Worm (Caenorhabditis elegans) whole organism, L4 larva: ENCODE measurements around the gene zip-9.

Experiments
- F10B5.3 ChIP-seq: sonication (generic microtip); optimal IDR thresholded peaks from 2 replicates; lab custom pipeline; 2016; ENCODE audit warnings: mild to moderate bottlenecking, missing genetic modification characterization, missing compliant biosample characterization
- F26F4.8 ChIP-seq: fragments of 200-800 bp; sonication (Bioruptor generic); conservative IDR thresholded peaks from 2 replicates; pipeline ENCODE4 v1.3.6; 2022; ENCODE audit warnings: missing genetic modification characterization, missing compliant biosample characterization
- F44E2.7 ChIP-seq: fragments of 200-800 bp; sonication (Bioruptor generic); IDR thresholded peaks from 2 replicates; pipeline ENCODE4 v2.1.2; 2022; ENCODE audit warnings: missing genetic modification characterization, missing compliant biosample characterization
- Y105C5A.15 ChIP-seq: fragments of 200-800 bp; sonication (Bioruptor generic); IDR thresholded peaks from 2 replicates; pipeline ENCODE4 v1.3.6; 2022; ENCODE audit warnings: missing genetic modification characterization, missing compliant biosample characterization
- ZK546.5 ChIP-seq, 2 experiments: sonication (generic microtip); optimal IDR thresholded peaks; 2 replicates each; lab custom pipeline; 2017; ENCODE audit warnings: missing biosample characterization in 2 of 2, missing genetic modification characterization in 2 of 2
- ama-1 ChIP-seq: fragments of 150-350 bp; optimal IDR thresholded peaks from 2 replicates; lab custom pipeline; 2014; ENCODE audit warnings: inconsistent platforms, mixed read lengths
- attf-4 ChIP-seq: sonication (generic microtip); optimal IDR thresholded peaks from 3 replicates; lab custom pipeline; 2017; ENCODE audit warnings: missing biosample characterization, missing genetic modification characterization
- ceh-28 ChIP-seq: fragments of 150-350 bp; optimal IDR thresholded peaks from 2 replicates; lab custom pipeline; 2014; ENCODE audit warnings: missing biosample characterization, missing genetic modification reagents, missing genetic modification characterization
- ceh-32 ChIP-seq: sonication (generic microtip); optimal IDR thresholded peaks from 2 replicates; lab custom pipeline; 2016; ENCODE audit warnings: mild to moderate bottlenecking, missing genetic modification characterization, missing compliant biosample characterization; ENCODE audit not compliant: poor library complexity
- ceh-44 ChIP-seq: fragments of 200-800 bp; sonication (Bioruptor generic); IDR thresholded peaks from 2 replicates; pipeline ENCODE4 v1.3.6; 2022; ENCODE audit warnings: missing genetic modification reagents, missing genetic modification characterization, missing compliant biosample characterization
- ces-1 ChIP-seq: fragments of 150-350 bp; sonication (generic microtip); optimal IDR thresholded peaks from 4 replicates; lab custom pipeline; 2014; ENCODE audit warnings: missing biosample characterization, missing genetic modification reagents, missing genetic modification characterization
- ctbp-1 ChIP-seq: fragments of 200-800 bp; sonication (Bioruptor generic); IDR thresholded peaks from 2 replicates; pipeline ENCODE4 v1.3.6; 2022; ENCODE audit warnings: missing genetic modification reagents, missing genetic modification characterization, missing compliant biosample characterization
- daf-12 ChIP-seq: fragments of 150-350 bp; optimal IDR thresholded peaks from 2 replicates; lab custom pipeline; 2014; ENCODE audit warnings: missing biosample characterization, missing genetic modification reagents, missing genetic modification characterization
- daf-19 ChIP-seq: fragments of 200-800 bp; sonication (Bioruptor generic); conservative IDR thresholded peaks from 2 replicates; pipeline ENCODE4 v1.3.6; 2022; ENCODE audit warnings: missing genetic modification characterization, missing compliant biosample characterization
- daf-8 ChIP-seq: fragments of 200-800 bp; sonication (Bioruptor generic); IDR thresholded peaks from 2 replicates; pipeline ENCODE4 v1.3.6; 2022; ENCODE audit warnings: missing genetic modification characterization, missing compliant biosample characterization
- dpl-1 ChIP-seq: fragments of 150-350 bp; optimal IDR thresholded peaks from 2 replicates; lab custom pipeline; 2014; ENCODE audit warnings: missing biosample characterization, missing genetic modification reagents, missing genetic modification characterization
- dve-1 ChIP-seq: sonication (generic microtip); optimal IDR thresholded peaks from 2 replicates; lab custom pipeline; 2017; ENCODE audit warnings: antibody characterized with exemption, mild to moderate bottlenecking, missing genetic modification characterization, missing compliant biosample characterization; ENCODE audit not compliant: insufficient read depth
- fos-1 ChIP-seq: fragments of 150-350 bp; optimal IDR thresholded peaks from 2 replicates; lab custom pipeline; 2014; ENCODE audit warnings: missing biosample characterization, missing genetic modification characterization
- hif-1 ChIP-seq, 2 experiments: sonication (generic microtip); optimal IDR thresholded peaks; 2 replicates each; lab custom pipeline; 2016 to 2017; ENCODE audit warnings: missing compliant biosample characterization in 2 of 2, missing genetic modification characterization in 2 of 2, missing genetic modification reagents in 2 of 2, missing genotype in 2 of 2, mild to moderate bottlenecking in 1 of 2
- lim-7 ChIP-seq: fragments of 200-800 bp; sonication (Bioruptor generic); IDR thresholded peaks from 2 replicates; pipeline ENCODE4 v1.3.6; 2022; ENCODE audit warnings: missing genetic modification characterization, missing compliant biosample characterization
- lin-1 ChIP-seq: fragments of 200-800 bp; sonication (Bioruptor generic); IDR thresholded peaks from 2 replicates; pipeline ENCODE4 v1.3.6; 2022; ENCODE audit warnings: missing genetic modification reagents, missing genetic modification characterization, missing compliant biosample characterization
- lin-38 ChIP-seq: fragments of 200-800 bp; sonication (Bioruptor generic); IDR thresholded peaks from 2 replicates; pipeline ENCODE4 v1.3.6; 2022; ENCODE audit warnings: missing genetic modification reagents, missing genetic modification characterization, missing compliant biosample characterization
- lir-3 ChIP-seq: sonication (generic microtip); optimal IDR thresholded peaks from 2 replicates; lab custom pipeline; 2016; ENCODE audit warnings: mild to moderate bottlenecking, missing genetic modification characterization, missing compliant biosample characterization
- madf-5 ChIP-seq, 2 experiments: fragments of 200-800 bp; sonication (Bioruptor generic); IDR thresholded peaks; 2 replicates each; pipeline ENCODE4 v1.3.6; 2022; ENCODE audit warnings: missing compliant biosample characterization in 2 of 2, missing genetic modification characterization in 2 of 2
- madf-9 ChIP-seq: fragments of 200-800 bp; sonication (Bioruptor generic); conservative IDR thresholded peaks from 2 replicates; pipeline ENCODE4 v1.3.6; 2022; ENCODE audit warnings: missing genetic modification reagents, missing genetic modification characterization, missing compliant biosample characterization
- mep-1 ChIP-seq: fragments of 150-350 bp; sonication (generic microtip); optimal IDR thresholded peaks from 3 replicates; lab custom pipeline; 2014; ENCODE audit warnings: missing biosample characterization, missing genetic modification characterization
- mxl-2 ChIP-seq: fragments of 200-800 bp; sonication (Bioruptor generic); conservative IDR thresholded peaks from 2 replicates; pipeline ENCODE4 v1.3.6; 2022; ENCODE audit warnings: missing genetic modification reagents, missing genetic modification characterization, missing compliant biosample characterization
- nhr-10 ChIP-seq: fragments of 150-350 bp; optimal IDR thresholded peaks from 2 replicates; lab custom pipeline; 2014; ENCODE audit warnings: missing biosample characterization, missing genetic modification characterization
- nhr-102 ChIP-seq: sonication (generic microtip); optimal IDR thresholded peaks from 2 replicates; lab custom pipeline; 2016; ENCODE audit warnings: mild to moderate bottlenecking, missing genetic modification characterization, moderate library complexity, missing compliant biosample characterization
- nhr-111 ChIP-seq: fragments of 200-800 bp; sonication (Bioruptor generic); optimal IDR thresholded peaks from 2 replicates; lab custom pipeline; 2018; ENCODE audit warnings: mild to moderate bottlenecking, missing genetic modification characterization, missing compliant biosample characterization
- nhr-28 ChIP-seq: fragments of 150-350 bp; optimal IDR thresholded peaks from 2 replicates; lab custom pipeline; 2014; ENCODE audit warnings: missing biosample characterization, missing genetic modification characterization
- nhr-42 ChIP-seq: fragments of 200-800 bp; sonication (Bioruptor generic); IDR thresholded peaks from 2 replicates; pipeline ENCODE4 v1.3.6; 2022; ENCODE audit warnings: missing genetic modification characterization, missing compliant biosample characterization
- nhr-48 ChIP-seq: sonication (generic microtip); optimal IDR thresholded peaks from 2 replicates; lab custom pipeline; 2016; ENCODE audit warnings: mild to moderate bottlenecking, missing genetic modification characterization, missing compliant biosample characterization
- nhr-77 ChIP-seq: fragments of 150-350 bp; optimal IDR thresholded peaks from 2 replicates; lab custom pipeline; 2014; ENCODE audit warnings: missing biosample characterization, missing genetic modification characterization
- php-3 ChIP-seq: fragments of 200-800 bp; sonication (Bioruptor generic); IDR thresholded peaks from 2 replicates; pipeline ENCODE4 v1.3.6; 2022; ENCODE audit warnings: missing genetic modification reagents, missing genetic modification characterization, missing compliant biosample characterization
- rbr-2 ChIP-seq: sonication (generic microtip); optimal IDR thresholded peaks from 2 replicates; lab custom pipeline; 2016; ENCODE audit warnings: missing genotype, missing genetic modification characterization, missing compliant biosample characterization
- set-16 ChIP-seq: fragments of 200-800 bp; sonication (Bioruptor generic); IDR thresholded peaks from 2 replicates; pipeline ENCODE4 v1.3.6; 2022; ENCODE audit warnings: missing genetic modification reagents, missing genetic modification characterization, missing compliant biosample characterization
- skn-1 ChIP-seq: fragments of 150-350 bp; optimal IDR thresholded peaks from 2 replicates; lab custom pipeline; 2014; ENCODE audit warnings: missing biosample characterization, missing genetic modification characterization
- snpc-1.2 ChIP-seq: fragments of 200-800 bp; sonication (Bioruptor generic); IDR thresholded peaks from 2 replicates; pipeline ENCODE4 v1.3.6; 2022; ENCODE audit warnings: missing genetic modification reagents, missing genetic modification characterization, missing compliant biosample characterization
- snpc-4 ChIP-seq: fragments of 150-350 bp; optimal IDR thresholded peaks from 2 replicates; lab custom pipeline; 2014; ENCODE audit warnings: missing biosample characterization, missing genetic modification characterization
- spr-1 ChIP-seq: sonication (generic microtip); optimal IDR thresholded peaks from 2 replicates; lab custom pipeline; 2016; ENCODE audit warnings: mild to moderate bottlenecking, missing genetic modification characterization, missing compliant biosample characterization
- tag-97 ChIP-seq: fragments of 200-800 bp; sonication (Bioruptor generic); IDR thresholded peaks from 2 replicates; pipeline ENCODE4 v1.3.6; 2022; ENCODE audit warnings: missing genetic modification characterization, missing compliant biosample characterization
- unc-62 ChIP-seq, 3 experiments: fragments of 150-350 bp in 1 of 3; sonication (generic microtip); optimal IDR thresholded peaks in 2 of 3; peaks in 1 of 3; 1 replicate in 1 of 3; 2 replicates in 2 of 3; lab custom pipeline; 2014 to 2017; ENCODE audit warnings: missing biosample characterization in 3 of 3, missing genetic modification characterization in 3 of 3, missing genetic modification reagents in 3 of 3, missing genotype in 1 of 3

Gene zip-9

DNA sequence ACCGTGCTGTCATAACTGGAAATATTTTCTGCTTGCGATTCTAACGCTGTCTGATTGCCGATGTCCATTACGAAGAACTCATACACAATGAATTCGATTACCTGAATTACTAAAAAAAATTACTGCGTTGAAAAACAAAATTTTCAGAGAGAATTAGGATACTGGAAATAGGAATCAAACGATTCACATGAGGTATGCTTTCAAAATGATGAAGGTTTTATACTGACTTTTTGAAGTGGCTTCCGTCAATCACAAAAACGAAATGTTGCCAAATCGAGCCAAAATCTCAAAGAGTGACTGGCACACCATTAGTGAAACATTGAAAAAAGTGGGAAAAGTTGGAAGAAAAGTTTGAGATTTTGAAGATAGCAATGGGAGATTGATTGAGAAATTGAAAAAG lies 33.2 kb upstream of the zip-9 start, which contains the start of gene zzz-1:
Gene zzz-1, minus strand, starts transcription at position 101 of the 400 bp plus-strand sequence.
- TF ChIP-seq nhr-102 (tag; lab: Kevin White, UChicago) (no peak), F10B5.3 (tag; lab: Kevin White, UChicago) (no peak), ces-1 (GFP tag; lab: Kevin White, UChicago) (no peak), ctbp-1 (GFP tag; lab: Robert Waterston, UW) (no peak), nhr-28 (tag; lab: Kevin White, UChicago) (no peak), mxl-2 (no peak), unc-62 (GFP tag; optimal IDR thresholded peaks at IDR 0.05 in 1 of 2; lab: Kevin White, UChicago) (no peak), unc-62 (tag; optimal IDR thresholded peaks at IDR 0.05; lab: Kevin White, UChicago) (no peak), nhr-48 (tag; lab: Kevin White, UChicago) (no peak), daf-19 (GFP tag; lab: Robert Waterston, UW) (no peak), F26F4.8 (no peak), madf-9 (GFP tag; lab: Robert Waterston, UW) (no peak), F44E2.7 (GFP tag; lab: Robert Waterston, UW) (no peak), set-16 (no peak), Y105C5A.15 (GFP tag; lab: Robert Waterston, UW) (no peak)

DNA sequence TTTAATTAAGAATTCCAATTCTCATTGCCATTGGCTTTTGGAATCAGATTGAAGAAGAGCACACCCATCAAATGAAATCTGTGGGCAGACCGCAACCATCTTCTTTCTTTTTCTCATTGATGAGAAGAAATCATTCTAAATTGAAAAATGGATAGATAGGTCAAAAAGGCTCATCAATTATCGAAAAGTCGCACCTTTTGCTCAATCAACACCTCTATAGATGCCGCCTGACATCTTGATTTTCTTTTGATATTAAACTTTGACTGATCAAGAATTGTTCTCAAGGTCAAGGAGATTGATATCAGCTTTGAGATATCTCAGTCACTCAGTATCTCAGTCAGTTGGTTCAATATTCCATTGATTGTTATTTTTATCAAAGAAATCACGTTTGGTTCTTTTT lies 32.3 kb upstream of the zip-9 start:
- TF ChIP-seq lim-7 (no peak), skn-1 (tag; lab: Kevin White, UChicago) (no peak), daf-12 (no peak), dpl-1 (GFP tag; lab: Kevin White, UChicago) (no peak), rbr-2 (no peak), lin-1 (GFP tag; lab: Robert Waterston, UW) (no peak), nhr-28 (tag; lab: Kevin White, UChicago) (no peak), ZK546.5 (tag; optimal IDR thresholded peaks at IDR 0.05; lab: Kevin White, UChicago) (no peak), F44E2.7 (GFP tag; lab: Robert Waterston, UW) (no peak), ceh-28 (tag; lab: Kevin White, UChicago) (no peak), nhr-111 (GFP tag; lab: Kevin White, UChicago) (no peak), dve-1 (tag; lab: Kevin White, UChicago) (no peak)
- TF ChIP-seq, all 104 proteins: peak for 0

DNA sequence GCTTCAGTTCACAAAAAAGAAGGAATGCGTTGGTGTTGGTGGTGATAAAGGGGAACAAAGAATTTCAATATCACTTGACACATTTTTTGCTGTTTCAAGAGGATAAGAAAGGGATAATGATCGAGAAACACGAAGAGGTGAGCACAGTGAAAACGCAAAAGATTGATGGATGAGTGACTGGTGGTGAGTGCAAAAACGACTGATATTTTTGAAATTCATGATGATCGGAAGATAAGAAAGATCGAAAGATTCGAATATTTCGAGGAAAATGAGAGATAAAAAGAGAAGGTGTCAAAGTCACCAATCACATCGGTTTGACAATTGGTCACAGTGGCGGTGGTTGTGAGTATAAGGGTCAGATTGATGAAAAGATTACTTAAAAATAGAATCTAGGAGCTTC lies 26.3 kb upstream of the zip-9 start:
- TF ChIP-seq snpc-1.2 (GFP tag; lab: Robert Waterston, UW), result no peak
- TF ChIP-seq hif-1 (tag; optimal IDR thresholded peaks at IDR 0.05; lab: Kevin White, UChicago), result no peak
- no peak for TF ChIP-seq ama-1 (lab: Kevin White, UChicago)
- TF ChIP-seq dpl-1 (GFP tag; lab: Kevin White, UChicago), result no peak
- TF ChIP-seq mep-1, result no peak
- no peak for TF ChIP-seq nhr-10
- TF ChIP-seq snpc-4 (tag; lab: Kevin White, UChicago), result no peak
- TF ChIP-seq nhr-77 (tag; lab: Kevin White, UChicago), result no peak
- TF ChIP-seq spr-1, result no peak

DNA sequence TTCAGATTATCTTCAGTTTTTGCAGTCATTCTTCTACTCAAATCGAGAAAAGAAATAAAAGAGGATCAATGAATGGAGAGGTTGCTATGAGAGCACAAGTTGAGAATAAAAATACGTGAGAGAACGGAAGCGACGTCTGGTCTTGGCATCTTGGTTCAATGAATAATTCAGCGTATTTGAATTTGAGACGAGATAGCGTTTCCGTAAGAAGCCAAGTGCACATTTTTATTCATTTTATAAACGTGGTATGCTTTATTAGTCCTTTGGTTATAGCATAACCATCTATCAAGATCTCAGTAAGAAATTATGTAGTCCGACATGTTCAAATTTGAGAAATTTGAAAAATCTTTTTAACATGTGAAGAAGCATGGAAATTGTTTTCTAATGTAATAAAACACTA lies 23.9 kb upstream of the zip-9 start, which contains the start of gene F58B4.2:
Gene F58B4.2, minus strand, starts transcription at position 101 of the 400 bp plus-strand sequence.
- TF ChIP-seq lir-3 (tag; lab: Kevin White, UChicago) (no peak), fos-1 (tag; lab: Kevin White, UChicago) (no peak), nhr-102 (tag; lab: Kevin White, UChicago) (no peak), ceh-44 (GFP tag; lab: Robert Waterston, UW) (no peak), tag-97 (GFP tag; lab: Robert Waterston, UW) (no peak), daf-8 (GFP tag; lab: Robert Waterston, UW) (no peak), php-3 (GFP tag; lab: Robert Waterston, UW) (no peak), rbr-2 (no peak), nhr-77 (tag; lab: Kevin White, UChicago) (no peak), snpc-1.2 (GFP tag; lab: Robert Waterston, UW) (no peak), lin-38 (GFP tag; lab: Robert Waterston, UW) (no peak), lin-1 (GFP tag; lab: Robert Waterston, UW) (no peak), attf-4 (tag; lab: Kevin White, UChicago) (no peak), madf-5 (GFP tag; IDR thresholded peaks at IDR 0.05; lab: Robert Waterston, UW) (no peak), nhr-28 (tag; lab: Kevin White, UChicago) (no peak), ceh-32 (tag; lab: Kevin White, UChicago) (no peak), nhr-42 (no peak)
